Fruit fly (Drosophila melanogaster) Kc167 (cell line): Measurements from ENCODE around the gene CG9676.

Experiments
- Myc ChIP-seq: fragments of >200 bp; optimal IDR thresholded peaks from 2 replicates; lab custom pipeline; 2017; ENCODE audit warnings: missing external identifiers
- Sin3A ChIP-seq: fragments of >200 bp; optimal IDR thresholded peaks from 2 replicates; lab custom pipeline; 2018; ENCODE audit warnings: missing external identifiers
- h ChIP-seq: fragments of >200 bp; optimal IDR thresholded peaks from 3 replicates; lab custom pipeline; 2018; ENCODE audit warnings: missing external identifiers
- insv ChIP-seq: fragments of >200 bp; optimal IDR thresholded peaks from 3 replicates; lab custom pipeline; 2018; ENCODE audit warnings: missing external identifiers
- psq ChIP-seq: fragments of >200 bp; optimal IDR thresholded peaks from 2 replicates; lab custom pipeline; 2017; ENCODE audit warnings: missing external identifiers
- ttk ChIP-seq: sonication (Bioruptor generic); optimal IDR thresholded peaks from 2 replicates; lab custom pipeline; 2017; ENCODE audit warnings: missing external identifiers

- TF ChIP-seq psq (lab: Kevin White, UChicago) (no peak), ttk (lab: Kevin White, UChicago) (no peak), Myc (lab: Kevin White, UChicago) (no peak), Sin3A (lab: Kevin White, UChicago) (no peak), h (lab: Kevin White, UChicago) (no peak), insv (lab: Kevin White, UChicago) (no peak)
Measured at dm6 chrX:16672904-16673303, 27.1 kb downstream of the CG9676 start.
